Fruit fly (Drosophila melanogaster): ENCODE measurements around the gene Hcf.

Hcf gene

dm6 chr4:404325-404724, 44.6 kb downstream of the Hcf start (continued):
- TF ChIP-seq fru (optimal IDR thresholded peaks at IDR 0.05) (no peak), CG11247 (GFP tag; IDR thresholded peaks at IDR 0.05) (no peak), disco-r (GFP tag; optimal IDR thresholded peaks at IDR 0.05) (no peak), CG8281 (tag; optimal IDR thresholded peaks at IDR 0.05) (peak; percentile 9), Hsf (GFP tag; optimal IDR thresholded peaks at IDR 0.05) (no peak), gsb-n (tag; optimal IDR thresholded peaks at IDR 0.05) (peak; percentile 51), C15 (GFP tag; IDR thresholded peaks at IDR 0.05) (no peak), Fer3 (tag; optimal IDR thresholded peaks at IDR 0.05) (peak; percentile 43), Hand (GFP tag; optimal IDR thresholded peaks at IDR 0.05) (no peak), kah (GFP tag; optimal IDR thresholded peaks at IDR 0.05) (peak; percentile 81), p53 (GFP tag; optimal IDR thresholded peaks at IDR 0.05) (no peak), CG15696 (tag; optimal IDR thresholded peaks at IDR 0.05) (peak; percentile 36), grau (tag; optimal IDR thresholded peaks at IDR 0.05) (peak; percentile 40), CG11560 (tag; IDR thresholded peaks at IDR 0.05) (no peak), Opbp (GFP tag; IDR thresholded peaks at IDR 0.05; ENCODE audit: partially characterized antibody) (no peak), YL-1 (GFP tag; optimal IDR thresholded peaks at IDR 0.05) (no peak), HHEX (GFP tag; optimal IDR thresholded peaks at IDR 0.05) (peak; percentile 64), CG30020 (tag; optimal IDR thresholded peaks at IDR 0.05) (peak; percentile 4), cas (GFP tag; IDR thresholded peaks at IDR 0.05) (no peak), Optix (GFP tag; IDR thresholded peaks at IDR 0.05) (no peak), CG6854 (GFP tag; optimal IDR thresholded peaks at IDR 0.05) (peak; percentile 70), Rx (GFP tag; IDR thresholded peaks at IDR 0.05) (no peak), Mrtf (GFP tag; IDR thresholded peaks at IDR 0.05) (no peak), her (GFP tag; optimal IDR thresholded peaks at IDR 0.05) (no peak), nmo (GFP tag; optimal IDR thresholded peaks at IDR 0.05) (no peak), CG8290 (GFP tag; optimal IDR thresholded peaks at IDR 0.05) (peak; percentile 40), CG8290 (tag; optimal IDR thresholded peaks at IDR 0.05) (no peak), ssp (GFP tag; IDR thresholded peaks at IDR 0.05) (no peak), ind (GFP tag; optimal IDR thresholded peaks at IDR 0.05) (no peak), ap (GFP tag; IDR thresholded peaks at IDR 0.05) (no peak), CG13296 (GFP tag; optimal IDR thresholded peaks at IDR 0.05) (peak; percentile 69), so (GFP tag; IDR thresholded peaks at IDR 0.05) (no peak), CG9797 (GFP tag; optimal IDR thresholded peaks at IDR 0.05) (no peak), Lim3 (GFP tag; IDR thresholded peaks at IDR 0.05) (no peak), CG5180 (GFP tag; optimal IDR thresholded peaks at IDR 0.05) (peak; percentile 57), pita (GFP tag; optimal IDR thresholded peaks at IDR 0.05) (no peak), CG12942 (GFP tag; optimal IDR thresholded peaks at IDR 0.05) (no peak), Mad (GFP tag; optimal IDR thresholded peaks at IDR 0.05) (no peak), CG3407 (GFP tag; optimal IDR thresholded peaks at IDR 0.05) (peak; percentile 50), CG7786 (GFP tag; optimal IDR thresholded peaks at IDR 0.05) (no peak), dysf (GFP tag; IDR thresholded peaks at IDR 0.05) (no peak), CG6791 (GFP tag; IDR thresholded peaks at IDR 0.05; ENCODE audit: partially characterized antibody) (no peak), CG3065 (GFP tag; optimal IDR thresholded peaks at IDR 0.05) (no peak), lov (optimal IDR thresholded peaks at IDR 0.05) (no peak), lov (GFP tag; IDR thresholded peaks at IDR 0.05) (no peak), CG34376 (GFP tag; optimal IDR thresholded peaks at IDR 0.05) (peak; percentile 64), chinmo (GFP tag; IDR thresholded peaks at IDR 0.05; ENCODE audit: partially characterized antibody) (0 out of 4 replicates have a peak, but pooled peaks have one; percentile 20), CG11456 (GFP tag; IDR thresholded peaks at IDR 0.05) (no peak), vvl (GFP tag; IDR thresholded peaks at IDR 0.05) (peak; percentile 53; the same call in 1 of the 2 replicates), hkb (optimal IDR thresholded peaks at IDR 0.05) (no peak), hkb (GFP tag; IDR thresholded peaks at IDR 0.05) (peak; percentile 28; the same call in 1 of the 2 replicates), ro (GFP tag; IDR thresholded peaks at IDR 0.05) (no peak), D19B (GFP tag; optimal IDR thresholded peaks at IDR 0.05) (peak; percentile 41), twi (tag; optimal IDR thresholded peaks at IDR 0.05) (no peak)
